Fruit fly (Drosophila melanogaster) whole organism, embryonic: Measurements from ENCODE around the gene CG8960.
A peak's percentile ranks its signal among the peaks of the same experiment; 100 is the strongest.

ENCODE experiments used
- CG4360 ChIP-seq: fragments of 200-800 bp; sonication (Bioruptor generic); IDR thresholded peaks from 2 replicates; pipeline ENCODE4 v1.3.6; 2022; ENCODE audit warnings: missing biosample characterization, missing genetic modification characterization
- CG9797 ChIP-seq: fragments of 200-800 bp; sonication (Bioruptor generic); optimal IDR thresholded peaks from 3 replicates; lab custom pipeline; 2018; ENCODE audit warnings: missing biosample characterization, mild to moderate bottlenecking, missing genetic modification characterization
- Dfd ChIP-seq, 2 experiments: fragments of >200 bp; optimal IDR thresholded peaks; 2 replicates each; lab custom pipeline; 2017; ENCODE audit warnings: missing biosample characterization in 2 of 2, missing genetic modification characterization in 2 of 2
- Ets65A ChIP-seq: fragments of 200-800 bp; sonication (Bioruptor generic); peaks from one replicate; lab custom pipeline; 2016; ENCODE audit warnings: missing biosample characterization, missing genetic modification characterization
- HHEX ChIP-seq: fragments of 200-800 bp; sonication (Bioruptor generic); optimal IDR thresholded peaks from 3 replicates; lab custom pipeline; 2017; ENCODE audit warnings: missing biosample characterization, mild to moderate bottlenecking, missing genetic modification characterization, missing genetic modification reagents
- HLH3B ChIP-seq: fragments of 200-800 bp; sonication (Bioruptor generic); IDR thresholded peaks from 2 replicates; pipeline ENCODE4 v1.3.6; 2022; ENCODE audit warnings: missing biosample characterization, missing genetic modification characterization
- amos ChIP-seq: fragments of 200-800 bp; sonication (Bioruptor generic); IDR thresholded peaks from 2 replicates; pipeline ENCODE4 v1.3.6; 2022; ENCODE audit warnings: missing biosample characterization, missing genetic modification characterization; ENCODE audit not compliant: partially characterized antibody
- knrl ChIP-seq: fragments of 200-800 bp; sonication (Bioruptor generic); IDR thresholded peaks from 3 replicates; pipeline ENCODE4 v1.3.6; 2022; ENCODE audit warnings: missing biosample characterization, missing genetic modification characterization; ENCODE audit not compliant: partially characterized antibody
- lilli ChIP-seq: fragments of 200-800 bp; sonication (Bioruptor generic); optimal IDR thresholded peaks from 3 replicates; lab custom pipeline; 2016; ENCODE audit warnings: missing biosample characterization, missing genetic modification characterization
- lmd ChIP-seq: fragments of 200-800 bp; sonication (Bioruptor generic); IDR thresholded peaks from 2 replicates; pipeline ENCODE4 v1.3.6; 2022; ENCODE audit warnings: missing biosample characterization, missing genetic modification characterization
- vvl ChIP-seq: fragments of 200-800 bp; sonication (Bioruptor generic); IDR thresholded peaks from 2 replicates; pipeline ENCODE4 v1.3.6; 2022; ENCODE audit warnings: missing biosample characterization, missing genetic modification characterization

The CG8960 gene

dm6 chr3L:2243846-2244528 is 47.2 kb downstream of the CG8960 start, which contains the start of gene CG32301 (continued):
- TF ChIP-seq knrl (GFP tag; lab: Robert Waterston, UW) (peak; percentile 24; the same call in 1 of the 3 replicates), vvl (GFP tag; lab: Robert Waterston, UW) (peak; percentile 28; the same call in 1 of the 2 replicates), CG4360 (no peak), Ets65A (GFP tag; lab: Kevin White, UChicago) (no peak), HHEX (GFP tag; lab: Kevin White, UChicago) (no peak), HLH3B (GFP tag; lab: Robert Waterston, UW) (no peak), amos (GFP tag; lab: Robert Waterston, UW) (peak; percentile 32; the same call in 1 of the 2 replicates), Dfd (GFP tag; optimal IDR thresholded peaks at IDR 0.05; lab: Kevin White, UChicago) (no peak), lmd (no peak), CG9797 (GFP tag; lab: Kevin White, UChicago) (peak; percentile 67), lilli (no peak)
